Worm (Caenorhabditis elegans) whole organism, young adult: ENCODE measurements around the gene drh-1.
"Not testable (repeated sequence)": the region's sequence is repeated elsewhere in the genome, so short reads cannot be mapped to it uniquely, and the experiment has no call there.

Source experiments
- B0019.2 ChIP-seq: fragments of 200-800 bp; sonication (Bioruptor generic); conservative IDR thresholded peaks from 2 replicates; pipeline ENCODE4 v1.3.6; 2022; ENCODE audit warnings: missing genetic modification reagents, missing genetic modification characterization, missing compliant biosample characterization
- D2030.7 ChIP-seq: fragments of 200-800 bp; sonication (Bioruptor generic); IDR thresholded peaks from 2 replicates; pipeline ENCODE4 v1.3.6; 2022; ENCODE audit warnings: missing genetic modification reagents, missing genetic modification characterization, missing compliant biosample characterization
- F23B12.7 ChIP-seq: sonication (generic microtip); optimal IDR thresholded peaks from 2 replicates; lab custom pipeline; 2017; ENCODE audit warnings: missing genetic modification characterization, mild to moderate bottlenecking, missing compliant biosample characterization, antibody characterized with exemption, moderate library complexity; ENCODE audit not compliant: insufficient read depth
- F55B11.4 ChIP-seq: sonication (generic microtip); optimal IDR thresholded peaks from 2 replicates; lab custom pipeline; 2016; ENCODE audit warnings: missing compliant biosample characterization, missing genetic modification characterization, borderline replicate concordance; ENCODE audit not compliant: insufficient read depth
- F57C9.4 ChIP-seq: sonication (generic microtip); optimal IDR thresholded peaks from 2 replicates; lab custom pipeline; 2017; ENCODE audit warnings: mild to moderate bottlenecking, missing genetic modification characterization, missing compliant biosample characterization
- K11D2.4 ChIP-seq: fragments of 200-800 bp; sonication (Bioruptor generic); IDR thresholded peaks from 2 replicates; pipeline ENCODE4 v1.3.6; 2022; ENCODE audit warnings: missing genetic modification reagents, missing genetic modification characterization, missing compliant biosample characterization
- T26A5.8 ChIP-seq: sonication (generic microtip); optimal IDR thresholded peaks from 2 replicates; lab custom pipeline; 2016; ENCODE audit warnings: missing genetic modification characterization, missing compliant biosample characterization
- Y56A3A.18 ChIP-seq: fragments of 200-800 bp; sonication (Bioruptor generic); IDR thresholded peaks from 2 replicates; pipeline ENCODE4 v1.3.6; 2022; ENCODE audit warnings: missing genetic modification reagents, missing genetic modification characterization, missing compliant biosample characterization
- Y67H2A.10 ChIP-seq: fragments of 200-800 bp; sonication (Bioruptor generic); conservative IDR thresholded peaks from 2 replicates; pipeline ENCODE4 v1.3.6; 2022; ENCODE audit warnings: missing genetic modification reagents, missing genetic modification characterization, missing compliant biosample characterization
- aptf-2 ChIP-seq: fragments of 200-800 bp; sonication (Bioruptor generic); conservative IDR thresholded peaks from 2 replicates; pipeline ENCODE4 v1.3.6; 2022; ENCODE audit warnings: missing genetic modification reagents, missing genetic modification characterization, missing compliant biosample characterization
- cebp-2 ChIP-seq: fragments of 200-800 bp; sonication (Bioruptor generic); IDR thresholded peaks from 2 replicates; pipeline ENCODE4 v1.3.6; 2022; ENCODE audit warnings: missing genetic modification characterization, missing compliant biosample characterization
- die-1 ChIP-seq: sonication (generic microtip); optimal IDR thresholded peaks from 2 replicates; lab custom pipeline; 2016; ENCODE audit warnings: missing genotype, mild to moderate bottlenecking, missing genetic modification characterization, missing compliant biosample characterization
- dpff-1 ChIP-seq: sonication (generic microtip); optimal IDR thresholded peaks from 2 replicates; lab custom pipeline; 2017; ENCODE audit warnings: mild to moderate bottlenecking, missing genetic modification characterization, missing compliant biosample characterization
- hlh-12 ChIP-seq: sonication (generic microtip); optimal IDR thresholded peaks from 2 replicates; lab custom pipeline; 2016; ENCODE audit warnings: missing genetic modification characterization, missing compliant biosample characterization
- hsf-1 ChIP-seq: fragments of 200-800 bp; sonication (Bioruptor generic); IDR thresholded peaks from 2 replicates; pipeline ENCODE4 v1.3.6; 2022; ENCODE audit warnings: missing genetic modification reagents, missing genetic modification characterization, missing compliant biosample characterization
- lag-1 ChIP-seq: fragments of 200-800 bp; sonication (Bioruptor generic); IDR thresholded peaks from 2 replicates; pipeline ENCODE4 v1.3.6; 2022; ENCODE audit warnings: missing genetic modification reagents, missing genetic modification characterization, missing compliant biosample characterization
- lir-1 ChIP-seq: fragments of 200-800 bp; sonication (Bioruptor generic); conservative IDR thresholded peaks from 2 replicates; pipeline ENCODE4 v1.3.6; 2022; ENCODE audit warnings: missing genetic modification reagents, missing genetic modification characterization, missing compliant biosample characterization
- madf-10 ChIP-seq: sonication (generic microtip); optimal IDR thresholded peaks from 2 replicates; lab custom pipeline; 2016; ENCODE audit warnings: mild to moderate bottlenecking, missing genetic modification characterization, missing compliant biosample characterization
- madf-3 ChIP-seq: fragments of 200-800 bp; sonication (Bioruptor generic); IDR thresholded peaks from 2 replicates; pipeline ENCODE4 v1.3.6; 2022; ENCODE audit warnings: missing genetic modification reagents, missing genetic modification characterization, missing compliant biosample characterization
- madf-6 ChIP-seq: fragments of 200-800 bp; sonication (Bioruptor generic); IDR thresholded peaks from 2 replicates; pipeline ENCODE4 v1.3.6; 2022; ENCODE audit warnings: missing genetic modification reagents, missing genetic modification characterization, missing compliant biosample characterization
- mxl-1 ChIP-seq: sonication (generic microtip); optimal IDR thresholded peaks from 2 replicates; lab custom pipeline; 2016; ENCODE audit warnings: missing genetic modification characterization, missing compliant biosample characterization
- nfya-1 ChIP-seq: sonication (generic microtip); optimal IDR thresholded peaks from 2 replicates; lab custom pipeline; 2017; ENCODE audit warnings: antibody characterized with exemption, missing compliant biosample characterization, missing genetic modification characterization, borderline replicate concordance; ENCODE audit not compliant: insufficient read depth
- nfyb-1 ChIP-seq: fragments of 200-800 bp; sonication (Bioruptor generic); IDR thresholded peaks from 2 replicates; pipeline ENCODE4 v1.3.6; 2022; ENCODE audit warnings: missing genetic modification reagents, missing genetic modification characterization, missing compliant biosample characterization
- rpc-1 ChIP-seq, 2 experiments: fragments of 150-350 bp in 1 of 2; sonication (generic microtip) in 1 of 2; optimal IDR thresholded peaks; 2 replicates each; lab custom pipeline; 2014 to 2018; ENCODE audit warnings: missing biosample characterization in 1 of 2, missing genetic modification characterization in 1 of 2, missing genetic modification reagents in 1 of 2, missing genotype in 1 of 2
- somi-1 ChIP-seq: fragments of 200-800 bp; sonication (Bioruptor generic); optimal IDR thresholded peaks from 2 replicates; lab custom pipeline; 2018; ENCODE audit warnings: mild to moderate bottlenecking, missing genetic modification characterization, missing compliant biosample characterization
- sptf-2 ChIP-seq: fragments of 200-800 bp; sonication (Bioruptor generic); optimal IDR thresholded peaks from 2 replicates; lab custom pipeline; 2018; ENCODE audit warnings: mild to moderate bottlenecking, missing genetic modification characterization, missing compliant biosample characterization
- unc-62 ChIP-seq: fragments of 150-350 bp; optimal IDR thresholded peaks from 2 replicates; lab custom pipeline; 2014; ENCODE audit warnings: missing biosample characterization, missing genetic modification reagents, missing genetic modification characterization

Gene drh-1

DNA sequence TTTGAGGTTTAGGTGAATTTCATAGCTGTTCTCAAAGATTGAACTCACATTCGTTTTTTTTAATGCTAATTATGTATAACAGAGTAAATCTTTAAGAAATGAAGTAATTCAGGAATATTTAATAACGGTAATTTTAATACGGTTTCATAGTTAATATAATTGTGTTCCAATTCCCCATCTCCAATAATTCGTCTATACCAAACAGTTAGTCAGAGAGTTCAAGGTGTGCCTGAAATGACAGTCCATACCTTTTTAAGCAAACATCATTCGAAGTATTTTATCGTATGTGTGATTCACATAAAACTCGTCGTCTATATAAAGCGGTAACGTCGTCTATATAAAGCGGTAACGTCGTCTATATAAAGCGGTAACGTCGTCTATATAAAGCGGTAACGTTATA lies 14.4 kb downstream of the drh-1 start, which contains the start of gene nspb-5:
TSS of gene nspb-5 (plus strand) at position 301 of the 400 bp plus-strand sequence.
- TF ChIP-seq unc-62 (GFP tag; lab: Kevin White, UChicago); B0019.2 (GFP tag; lab: Robert Waterston, UW); D2030.7 (GFP tag; lab: Robert Waterston, UW): not testable (repeated sequence)

DNA sequence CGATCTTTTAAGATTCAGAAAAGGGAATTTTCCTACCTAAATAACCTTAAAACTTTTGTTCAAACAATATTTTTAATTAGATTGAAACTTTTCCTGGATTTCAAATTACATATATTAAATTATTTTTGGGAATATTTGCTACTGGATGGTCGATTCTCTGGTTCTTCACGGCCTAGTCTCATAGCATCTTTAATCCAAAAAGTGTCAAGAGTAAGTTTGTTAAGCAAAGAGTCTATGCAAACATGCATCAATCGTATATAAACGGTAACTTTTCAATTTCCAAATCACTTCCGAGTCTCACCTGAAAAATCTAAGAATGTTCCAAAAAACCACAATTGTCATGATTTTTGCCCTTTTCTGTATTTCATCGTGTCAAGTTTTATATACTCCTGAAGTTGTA lies 15.2 kb downstream of the drh-1 start, which contains the start of gene nspb-4:
TSS of gene nspb-4 (plus strand) at position 301 of the 400 bp plus-strand sequence.
- not testable (repeated sequence) for TF ChIP-seq D2030.7 (GFP tag; lab: Robert Waterston, UW); sptf-2 (GFP tag; lab: Kevin White, UChicago); Y67H2A.10
- TF ChIP-seq, all 124 proteins: peak for 0; not testable (repeated sequence) for 124

DNA sequence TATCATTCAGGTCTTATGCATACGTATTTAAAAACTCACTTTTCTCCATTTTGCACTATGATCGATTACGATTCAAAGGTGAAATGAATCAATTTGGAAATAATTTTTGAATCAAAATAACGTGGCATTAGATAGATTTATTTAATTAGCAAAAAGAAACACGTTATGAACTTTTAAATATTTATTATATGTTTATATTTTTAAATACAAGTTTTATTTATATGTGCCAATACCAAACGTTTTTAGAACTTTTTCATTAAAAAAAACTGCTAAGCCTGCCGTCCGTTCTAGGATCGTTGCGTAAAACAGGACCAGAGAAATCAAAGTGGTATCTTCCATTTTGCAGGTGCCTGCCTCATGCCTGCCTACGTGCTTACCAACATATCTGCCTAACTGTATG lies 15.9 kb downstream of the drh-1 start, which contains the start of gene F38A5.6:
TSS of gene F38A5.6 (minus strand) at position 101 of the 400 bp plus-strand sequence.
- TF ChIP-seq lag-1 (GFP tag; lab: Robert Waterston, UW) = no peak
- no peak for TF ChIP-seq mxl-1 (tag; lab: Kevin White, UChicago)
- no peak for TF ChIP-seq nfya-1 (tag; lab: Kevin White, UChicago)
- no peak for TF ChIP-seq rpc-1 (optimal IDR thresholded peaks at IDR 0.05; lab: Kevin White, UChicago)
- no peak for TF ChIP-seq rpc-1 (tag; optimal IDR thresholded peaks at IDR 0.05; lab: Kevin White, UChicago)
- TF ChIP-seq K11D2.4 (GFP tag; lab: Robert Waterston, UW) = no peak
- TF ChIP-seq madf-10 = no peak
- no peak for TF ChIP-seq madf-6
- no peak for TF ChIP-seq F55B11.4 (tag; lab: Kevin White, UChicago)
- no peak for TF ChIP-seq Y56A3A.18 (GFP tag; lab: Robert Waterston, UW)
- TF ChIP-seq T26A5.8 (tag; lab: Kevin White, UChicago) = no peak
- TF ChIP-seq F23B12.7 (tag; lab: Kevin White, UChicago) = no peak
- TF ChIP-seq hlh-12 (tag; lab: Kevin White, UChicago) = no peak

DNA sequence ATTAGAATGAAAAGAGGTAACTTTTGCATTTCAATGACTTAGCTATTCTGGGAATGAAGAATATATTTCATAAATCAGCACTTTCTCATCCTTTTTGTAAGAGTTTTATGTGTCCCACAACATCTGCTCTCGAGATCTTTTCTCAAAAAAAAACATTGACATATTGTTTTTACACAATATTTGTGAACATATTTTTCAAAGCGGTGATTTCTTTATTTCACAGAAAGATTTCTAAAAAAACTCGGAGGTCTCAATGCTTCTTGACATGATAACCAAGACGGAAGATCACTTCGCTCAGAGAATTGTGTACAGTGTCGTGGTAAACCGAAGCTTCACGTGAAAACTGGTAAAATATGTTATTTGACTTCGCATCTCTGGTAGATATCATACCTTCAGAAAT lies 17.2 kb downstream of the drh-1 start, which contains the start of gene F38A5.22:
TSS of gene F38A5.22 (minus strand) at position 29 of the 400 bp plus-strand sequence.
- no peak for TF ChIP-seq somi-1 (GFP tag; lab: Kevin White, UChicago)
- TF ChIP-seq cebp-2 (GFP tag; lab: Robert Waterston, UW) = no peak
- no peak for TF ChIP-seq F57C9.4 (tag; lab: Kevin White, UChicago)
- TF ChIP-seq Y56A3A.18 (GFP tag; lab: Robert Waterston, UW) = no peak
- TF ChIP-seq die-1 (tag; lab: Kevin White, UChicago) = no peak

DNA sequence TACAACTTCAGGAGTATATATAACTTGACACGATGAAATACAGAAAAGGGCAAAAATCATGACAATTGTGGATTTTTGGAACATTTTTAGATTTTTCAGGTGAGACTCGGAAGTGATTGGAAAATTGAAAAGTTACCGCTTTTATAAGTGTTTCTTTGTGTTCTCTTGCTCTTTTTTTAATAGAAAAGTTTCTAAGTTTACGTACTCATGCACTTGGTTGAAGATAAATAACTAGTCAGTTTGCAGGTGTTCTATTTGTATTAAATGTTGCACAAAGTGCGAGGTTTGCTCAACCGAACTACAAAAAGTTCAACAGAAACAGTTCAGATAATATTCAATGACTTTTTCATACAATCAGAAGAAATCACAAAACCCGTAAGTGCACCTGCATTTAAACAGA lies 18.3 kb downstream of the drh-1 start, which contains the start of gene nspb-3:
TSS of gene nspb-3 (minus strand) at position 101 of the 400 bp plus-strand sequence.
- not testable (repeated sequence) for TF ChIP-seq madf-3 (GFP tag; lab: Robert Waterston, UW); aptf-2 (GFP tag; lab: Robert Waterston, UW); dpff-1

DNA sequence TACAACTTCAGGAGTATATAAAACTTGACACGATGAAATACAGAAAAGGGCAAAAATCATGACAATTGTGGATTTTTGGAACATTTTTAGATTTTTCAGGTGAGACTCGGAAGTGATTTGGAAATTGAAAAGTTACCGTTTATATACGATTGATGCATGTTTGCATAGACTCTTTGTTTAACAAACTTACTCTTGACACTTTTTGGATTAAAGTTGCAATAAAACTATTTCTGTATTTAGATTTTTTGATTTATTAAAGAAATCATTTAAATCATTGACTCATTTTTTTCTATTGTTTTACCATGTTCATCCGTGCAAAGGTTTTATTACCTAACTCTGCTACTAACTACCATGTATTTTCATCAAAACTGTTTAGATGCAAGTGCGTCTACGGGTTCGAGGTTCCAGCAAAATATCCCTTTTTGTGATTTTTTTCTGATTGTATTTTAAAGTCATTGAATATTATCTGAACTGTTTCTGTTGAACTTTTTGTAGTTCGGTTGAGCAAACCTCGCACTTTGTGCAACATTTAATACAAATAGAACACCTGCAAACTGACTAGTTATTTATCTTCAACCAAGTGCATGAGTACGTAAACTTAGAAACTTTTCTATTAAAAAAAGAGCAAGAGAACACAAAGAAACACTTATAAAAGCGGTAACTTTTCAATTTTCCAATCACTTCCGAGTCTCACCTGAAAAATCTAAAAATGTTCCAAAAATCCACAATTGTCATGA lies 22.0 kb downstream of the drh-1 start, which contains the start of the genes nspb-1 and nspb-2:
TSS of gene nspb-1 (minus strand) at position 101 of the 737 bp plus-strand sequence.
TSS of gene nspb-2 (plus strand) at position 687 of the 737 bp plus-strand sequence.
- not testable (repeated sequence) for TF ChIP-seq hsf-1 (GFP tag; lab: Robert Waterston, UW); nfyb-1; lir-1 (GFP tag; lab: Robert Waterston, UW)
